Fruit fly (Drosophila melanogaster): ENCODE data around the gene Cad96Ca.

The Cad96Ca gene

DNA sequence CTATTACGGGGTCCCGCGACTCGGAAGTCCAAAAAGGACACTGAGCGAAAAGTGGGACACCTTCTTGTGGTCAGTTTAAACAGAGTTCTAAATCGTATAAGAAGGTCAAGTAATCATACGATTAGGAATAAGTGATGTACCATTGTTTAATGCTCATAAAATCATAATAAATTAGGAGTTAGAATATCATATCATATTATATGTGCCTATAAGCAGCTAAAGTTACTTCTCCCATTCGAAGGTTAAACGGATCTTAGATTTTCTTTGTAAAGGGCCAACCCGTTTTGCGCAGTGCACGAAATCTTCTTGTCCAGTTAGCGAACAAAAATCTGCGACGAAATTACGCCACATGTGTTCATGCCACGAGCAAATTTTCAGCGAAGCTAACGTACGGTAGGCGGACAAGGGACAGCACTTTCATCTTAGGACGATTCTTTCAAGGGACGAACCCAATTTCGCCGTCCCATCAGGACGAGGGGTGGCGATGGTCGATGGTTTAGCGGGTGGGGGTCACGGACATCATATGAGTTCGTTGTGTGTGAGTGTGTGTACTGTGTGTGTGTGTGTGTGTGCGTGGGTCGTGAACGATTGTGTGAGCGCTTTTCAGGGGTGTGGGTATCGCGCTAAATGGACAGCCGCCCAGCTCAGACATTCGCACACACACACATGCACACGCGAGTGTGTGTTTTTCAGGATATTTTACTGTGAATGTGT is 39.7 kb downstream of the Cad96Ca start (continued):
- TF ChIP-seq Lim3 (GFP tag; IDR thresholded peaks at IDR 0.05) (no peak), gcm (GFP tag; optimal IDR thresholded peaks at IDR 0.05) (no peak), CG5180 (GFP tag; optimal IDR thresholded peaks at IDR 0.05) (peak; percentile 6), bsh (GFP tag; optimal IDR thresholded peaks at IDR 0.05) (peak in 1 of 2 experiments; percentile 48), prd (optimal IDR thresholded peaks at IDR 0.05) (no peak), prd (GFP tag; IDR thresholded peaks at IDR 0.05) (peak; percentile 51; the same call in 1 of the 3 replicates), bcd (GFP tag; optimal IDR thresholded peaks at IDR 0.05) (peak; percentile 43), Atf6 (GFP tag; IDR thresholded peaks at IDR 0.05) (0 out of 2 replicates have a peak, but pooled peaks have one; percentile 28), Trl (optimal IDR thresholded peaks at IDR 0.05) (no peak), Trl (GFP tag; optimal IDR thresholded peaks at IDR 0.05) (no peak), CG11456 (GFP tag; IDR thresholded peaks at IDR 0.05) (peak; percentile 48; the same call in 1 of the 3 replicates), CG33213 (GFP tag; optimal IDR thresholded peaks at IDR 0.05) (no peak), CG5953 (GFP tag; IDR thresholded peaks at IDR 0.05) (no peak), ttk (GFP tag; IDR thresholded peaks at IDR 0.05) (peak; percentile 35; the same call in 1 of the 2 replicates), Fer2 (tag; optimal IDR thresholded peaks at IDR 0.05) (no peak), row (GFP tag; IDR thresholded peaks at IDR 0.05) (peak; percentile 67), Lpt (GFP tag; optimal IDR thresholded peaks at IDR 0.05) (no peak), zf30C (GFP tag; optimal IDR thresholded peaks at IDR 0.05) (peak; percentile 48), Asciz (GFP tag; optimal IDR thresholded peaks at IDR 0.05) (peak; percentile 19), CG2712 (tag; optimal IDR thresholded peaks at IDR 0.05) (peak; percentile 60), Hand (GFP tag; optimal IDR thresholded peaks at IDR 0.05) (peak; percentile 31), D (optimal IDR thresholded peaks at IDR 0.05) (peak; percentile 19), D (GFP tag; optimal IDR thresholded peaks at IDR 0.05) (peak; percentile 3), grau (tag; optimal IDR thresholded peaks at IDR 0.05) (peak; percentile 57), unpg (GFP tag; optimal IDR thresholded peaks at IDR 0.05) (peak; percentile 13), CG9437 (GFP tag; optimal IDR thresholded peaks at IDR 0.05) (peak; percentile 4), Dip2 (GFP tag; IDR thresholded peaks at IDR 0.05) (no peak), CG10147 (GFP tag; optimal IDR thresholded peaks at IDR 0.05) (peak; percentile 33), chinmo (GFP tag; IDR thresholded peaks at IDR 0.05; ENCODE audit: partially characterized antibody) (no peak), hkb (optimal IDR thresholded peaks at IDR 0.05) (no peak), hkb (GFP tag; IDR thresholded peaks at IDR 0.05) (peak; percentile 37), tio (GFP tag; optimal IDR thresholded peaks at IDR 0.05) (peak; percentile 0), shn (GFP tag; optimal IDR thresholded peaks at IDR 0.05) (peak; percentile 42), CG6254 (GFP tag; optimal IDR thresholded peaks at IDR 0.05) (peak; percentile 38), CG14014 (GFP tag; IDR thresholded peaks at IDR 0.05) (no peak; the same call in 1 of the 2 replicates), CG30403 (GFP tag; optimal IDR thresholded peaks at IDR 0.05) (peak; percentile 49), HLH3B (GFP tag; IDR thresholded peaks at IDR 0.05) (no peak), zfh1 (GFP tag; IDR thresholded peaks at IDR 0.05) (0 out of 3 replicates have a peak, but pooled peaks have one; percentile 9), CG4617 (GFP tag; optimal IDR thresholded peaks at IDR 0.05; ENCODE audit: borderline replicate concordance) (no peak), bab2 (GFP tag; optimal IDR thresholded peaks at IDR 0.05) (peak; percentile 16), HHEX (GFP tag; optimal IDR thresholded peaks at IDR 0.05) (peak; percentile 49), CG15514 (GFP tag; optimal IDR thresholded peaks at IDR 0.05) (peak; percentile 14), lola (GFP tag; optimal IDR thresholded peaks at IDR 0.05) (peak in 1 of 3 experiments; percentile 45), lab (GFP tag; optimal IDR thresholded peaks at IDR 0.05) (peak; percentile 38), jumu (GFP tag; optimal IDR thresholded peaks at IDR 0.05) (peak; percentile 10), pzg (GFP tag; optimal IDR thresholded peaks at IDR 0.05) (no peak), CG7556 (GFP tag; optimal IDR thresholded peaks at IDR 0.05) (peak; percentile 76), CG18619 (GFP tag; optimal IDR thresholded peaks at IDR 0.05) (peak; percentile 39), dmrt11E (tag; optimal IDR thresholded peaks at IDR 0.05) (peak; percentile 36)
